Fruit fly (Drosophila melanogaster) whole organism, embryonic: ENCODE measurements around the gene Arfip.

Experiments used
- Asciz ChIP-seq: fragments of 200-800 bp; sonication (Bioruptor generic); optimal IDR thresholded peaks from 2 replicates; lab custom pipeline; 2017; ENCODE audit warnings: missing biosample characterization, mild to moderate bottlenecking, missing genetic modification characterization, missing genetic modification reagents
- Atf3 ChIP-seq: fragments of 200-800 bp; sonication (Bioruptor generic); optimal IDR thresholded peaks from 3 replicates; lab custom pipeline; 2016; ENCODE audit warnings: missing biosample characterization, missing genetic modification characterization
- Bdp1 ChIP-seq: fragments of 200-800 bp; sonication (Bioruptor generic); optimal IDR thresholded peaks from 3 replicates; lab custom pipeline; 2016; ENCODE audit warnings: missing biosample characterization, missing genetic modification characterization
- CG12391 ChIP-seq: fragments of 200-800 bp; sonication (Bioruptor generic); optimal IDR thresholded peaks from 3 replicates; lab custom pipeline; 2018; ENCODE audit warnings: missing biosample characterization, mild to moderate bottlenecking, missing genetic modification characterization, moderate library complexity
- CG12659 ChIP-seq: fragments of 200-800 bp; sonication (Bioruptor generic); optimal IDR thresholded peaks from 3 replicates; lab custom pipeline; 2017; ENCODE audit warnings: mild to moderate bottlenecking, missing biosample characterization, missing genetic modification reagents, missing genetic modification characterization
- CG13424 ChIP-seq: fragments of 200-800 bp; sonication (Bioruptor generic); optimal IDR thresholded peaks from 2 replicates; lab custom pipeline; 2019; ENCODE audit warnings: missing biosample characterization, mild to moderate bottlenecking, missing genetic modification characterization, moderate library complexity
- CG14710 ChIP-seq: fragments of 200-800 bp; sonication (Bioruptor generic); optimal IDR thresholded peaks from 3 replicates; lab custom pipeline; 2019; ENCODE audit warnings: missing biosample characterization, mild to moderate bottlenecking, missing genetic modification characterization, moderate library complexity
- CG17385 ChIP-seq: fragments of 200-800 bp; sonication (Bioruptor generic); optimal IDR thresholded peaks from 3 replicates; lab custom pipeline; 2018; ENCODE audit warnings: missing biosample characterization, mild to moderate bottlenecking, missing genetic modification characterization
- CG17912 ChIP-seq: fragments of 200-800 bp; sonication (Bioruptor generic); optimal IDR thresholded peaks from 2 replicates; lab custom pipeline; 2018; ENCODE audit warnings: missing biosample characterization, mild to moderate bottlenecking, missing genetic modification characterization
- CG1792 ChIP-seq: fragments of 200-800 bp; sonication (Bioruptor generic); optimal IDR thresholded peaks from 2 replicates; lab custom pipeline; 2016; ENCODE audit warnings: missing biosample characterization, missing genetic modification characterization
- CG18764 ChIP-seq: fragments of 200-800 bp; sonication (Bioruptor generic); optimal IDR thresholded peaks from 3 replicates; lab custom pipeline; 2016; ENCODE audit warnings: missing biosample characterization, missing genetic modification characterization
- CG2199 ChIP-seq: fragments of 200-800 bp; sonication (Bioruptor generic); IDR thresholded peaks from 3 replicates; pipeline ENCODE4 v1.3.6; 2022; ENCODE audit warnings: missing biosample characterization, missing genetic modification characterization
- CG3407 ChIP-seq: fragments of 200-800 bp; sonication (Bioruptor generic); optimal IDR thresholded peaks from 2 replicates; lab custom pipeline; 2018; ENCODE audit warnings: missing biosample characterization, mild to moderate bottlenecking, missing genetic modification characterization
- CG4360 ChIP-seq: fragments of 200-800 bp; sonication (Bioruptor generic); IDR thresholded peaks from 2 replicates; pipeline ENCODE4 v1.3.6; 2022; ENCODE audit warnings: missing biosample characterization, missing genetic modification characterization
- CG43689 ChIP-seq: fragments of 200-800 bp; sonication (Bioruptor generic); IDR thresholded peaks from 2 replicates; pipeline ENCODE4 v1.3.6; 2022; ENCODE audit warnings: missing biosample characterization, missing genetic modification characterization
- CG6272 ChIP-seq: fragments of 200-800 bp; sonication (Bioruptor generic); IDR thresholded peaks from 2 replicates; pipeline ENCODE4 v1.3.6; 2022; ENCODE audit warnings: missing biosample characterization, missing genetic modification characterization
- CG7556 ChIP-seq: fragments of 200-800 bp; sonication (Bioruptor generic); optimal IDR thresholded peaks from 2 replicates; lab custom pipeline; 2017; ENCODE audit warnings: missing biosample characterization, mild to moderate bottlenecking, missing genetic modification characterization
- CG8089 ChIP-seq: fragments of 200-800 bp; sonication (Bioruptor generic); optimal IDR thresholded peaks from 3 replicates; lab custom pipeline; 2016; ENCODE audit warnings: missing biosample characterization, missing genetic modification characterization
- CHES-1-like ChIP-seq: fragments of 200-800 bp; sonication (Bioruptor generic); optimal IDR thresholded peaks from 2 replicates; lab custom pipeline; 2016; ENCODE audit warnings: missing biosample characterization, missing genetic modification characterization
- CrebB ChIP-seq: fragments of 200-800 bp; sonication (Bioruptor generic); optimal IDR thresholded peaks from 3 replicates; lab custom pipeline; 2018; ENCODE audit warnings: missing biosample characterization, mild to moderate bottlenecking, missing genetic modification characterization
- Hr39 ChIP-seq: fragments of >200 bp; optimal IDR thresholded peaks from 2 replicates; lab custom pipeline; 2017
- Neu2 ChIP-seq: fragments of 200-800 bp; sonication (Bioruptor generic); optimal IDR thresholded peaks from 3 replicates; lab custom pipeline; 2016; ENCODE audit warnings: missing biosample characterization, missing genetic modification characterization, borderline replicate concordance
- Sox100B ChIP-seq: fragments of 200-800 bp; sonication (Bioruptor generic); optimal IDR thresholded peaks from 3 replicates; lab custom pipeline; 2018; ENCODE audit warnings: missing biosample characterization, mild to moderate bottlenecking, missing genetic modification characterization
- Sry-δ ChIP-seq: fragments of 200-800 bp; sonication (Bioruptor generic); optimal IDR thresholded peaks from 2 replicates; lab custom pipeline; 2016; ENCODE audit warnings: missing biosample characterization, missing genetic modification characterization
- Stat92E ChIP-seq, 3 experiments: fragments of >200 bp in 2 of 3; fragments of 200-800 bp in 1 of 3; sonication (Bioruptor generic) in 1 of 3; optimal IDR thresholded peaks; 2 replicates each; lab custom pipeline; 2017 to 2019; ENCODE audit warnings: missing biosample characterization in 3 of 3, missing genetic modification characterization in 3 of 3, mild to moderate bottlenecking in 1 of 3, moderate library complexity in 1 of 3
- Trl ChIP-seq, 3 experiments: fragments of >200 bp in 2 of 3; fragments of 200-800 bp in 1 of 3; sonication (Bioruptor generic) in 1 of 3; optimal IDR thresholded peaks; 2 replicates in 1 of 3; 3 replicates in 2 of 3; lab custom pipeline; 2016 to 2017; ENCODE audit warnings: missing biosample characterization in 1 of 3, missing genetic modification characterization in 1 of 3
- amos ChIP-seq: fragments of 200-800 bp; sonication (Bioruptor generic); IDR thresholded peaks from 2 replicates; pipeline ENCODE4 v1.3.6; 2022; ENCODE audit warnings: missing biosample characterization, missing genetic modification characterization; ENCODE audit not compliant: partially characterized antibody
- ash1 ChIP-seq: fragments of 200-800 bp; sonication (Bioruptor generic); optimal IDR thresholded peaks from 2 replicates; lab custom pipeline; 2018; ENCODE audit warnings: missing biosample characterization, mild to moderate bottlenecking, missing genetic modification characterization
- bbx ChIP-seq: fragments of 200-800 bp; sonication (Bioruptor generic); IDR thresholded peaks from 2 replicates; pipeline ENCODE4 v1.3.6; 2022; ENCODE audit warnings: missing biosample characterization, missing genetic modification characterization; ENCODE audit not compliant: partially characterized antibody
- bowl ChIP-seq: fragments of 200-800 bp; sonication (Bioruptor generic); IDR thresholded peaks from 2 replicates; pipeline ENCODE4 v1.3.6; 2022; ENCODE audit warnings: missing biosample characterization, missing genetic modification characterization
- br ChIP-seq: fragments of >200 bp; optimal IDR thresholded peaks from 2 replicates; lab custom pipeline; 2017
- cas ChIP-seq: fragments of 200-800 bp; sonication (Bioruptor generic); IDR thresholded peaks from 2 replicates; pipeline ENCODE4 v1.3.6; 2022; ENCODE audit warnings: missing biosample characterization, missing genetic modification characterization
- cato ChIP-seq: fragments of 200-800 bp; sonication (Bioruptor generic); optimal IDR thresholded peaks from 2 replicates; lab custom pipeline; 2016; ENCODE audit warnings: missing biosample characterization, missing genetic modification characterization, borderline replicate concordance
- dm ChIP-seq: fragments of 200-800 bp; sonication (Bioruptor generic); optimal IDR thresholded peaks from 3 replicates; lab custom pipeline; 2016; ENCODE audit warnings: missing biosample characterization, missing genetic modification characterization
- fd3F ChIP-seq: fragments of 200-800 bp; sonication (Bioruptor generic); optimal IDR thresholded peaks from 2 replicates; lab custom pipeline; 2018; ENCODE audit warnings: missing biosample characterization, mild to moderate bottlenecking, missing genetic modification characterization, moderate library complexity
- gem ChIP-seq: fragments of 200-800 bp; sonication (Bioruptor generic); optimal IDR thresholded peaks from 2 replicates; lab custom pipeline; 2019; ENCODE audit warnings: missing biosample characterization, mild to moderate bottlenecking, missing genetic modification characterization, moderate library complexity
- gro ChIP-seq: fragments of 200-800 bp; sonication (Bioruptor generic); optimal IDR thresholded peaks from 2 replicates; lab custom pipeline; 2016; ENCODE audit warnings: missing biosample characterization, missing genetic modification characterization
- hkb ChIP-seq, 2 experiments: fragments of 200-800 bp in 1 of 2; fragments of >200 bp in 1 of 2; sonication (Bioruptor generic) in 1 of 2; IDR thresholded peaks in 1 of 2; optimal IDR thresholded peaks in 1 of 2; 2 replicates each; pipeline versions ENCODE4 v1.3.6 to Lab custom; 2017 to 2022; ENCODE audit warnings: missing biosample characterization in 1 of 2, missing genetic modification characterization in 1 of 2
- kay ChIP-seq: fragments of 200-800 bp; sonication (Bioruptor generic); optimal IDR thresholded peaks from 2 replicates; lab custom pipeline; 2016; ENCODE audit warnings: missing biosample characterization, missing genetic modification characterization
- mirr ChIP-seq: fragments of 200-800 bp; sonication (Bioruptor generic); optimal IDR thresholded peaks from 3 replicates; lab custom pipeline; 2018; ENCODE audit warnings: missing biosample characterization, mild to moderate bottlenecking, missing genetic modification characterization
- pho ChIP-seq: fragments of 200-800 bp; sonication (Bioruptor generic); optimal IDR thresholded peaks from 2 replicates; lab custom pipeline; 2016; ENCODE audit warnings: missing biosample characterization, missing genetic modification characterization
- pum ChIP-seq: fragments of 200-800 bp; sonication (Bioruptor generic); optimal IDR thresholded peaks from 2 replicates; lab custom pipeline; 2016; ENCODE audit warnings: missing biosample characterization, missing genetic modification characterization
- sc ChIP-seq, 3 experiments: fragments of >200 bp in 2 of 3; fragments of 200-800 bp in 1 of 3; sonication (Bioruptor generic) in 1 of 3; optimal IDR thresholded peaks; 2 replicates in 2 of 3; 3 replicates in 1 of 3; lab custom pipeline; 2017; ENCODE audit warnings: mild to moderate bottlenecking in 1 of 3, missing biosample characterization in 1 of 3, missing genetic modification characterization in 1 of 3, missing genetic modification reagents in 1 of 3
- sima ChIP-seq: fragments of 200-800 bp; sonication (Bioruptor generic); optimal IDR thresholded peaks from 2 replicates; lab custom pipeline; 2016; ENCODE audit warnings: missing biosample characterization, missing genetic modification characterization
- slbo ChIP-seq: fragments of 200-800 bp; sonication (Bioruptor generic); IDR thresholded peaks from 2 replicates; pipeline ENCODE4 v1.3.6; 2022; ENCODE audit warnings: missing biosample characterization, missing genetic modification characterization
- sug ChIP-seq: fragments of 200-800 bp; optimal IDR thresholded peaks from 2 replicates; lab custom pipeline; 2019; ENCODE audit warnings: missing biosample characterization, mild to moderate bottlenecking, missing genetic modification characterization, moderate library complexity
- tx ChIP-seq: fragments of 200-800 bp; sonication (Bioruptor generic); optimal IDR thresholded peaks from 2 replicates; lab custom pipeline; 2016; ENCODE audit warnings: missing biosample characterization, missing genetic modification characterization
- zfh1 ChIP-seq: fragments of 200-800 bp; sonication (Bioruptor generic); IDR thresholded peaks from 3 replicates; pipeline ENCODE4 v1.3.6; 2022; ENCODE audit warnings: missing biosample characterization, missing genetic modification characterization

Gene Arfip

dm6 chr3R:11196648-11197388, 38.0 kb downstream of the Arfip start (continued):
- TF ChIP-seq CG8089 (peak; percentile 63), cato (GFP tag; lab: Kevin White, UChicago) (peak; percentile 87), CG17912 (GFP tag; lab: Kevin White, UChicago) (peak; percentile 85), hkb (optimal IDR thresholded peaks at IDR 0.05; lab: Kevin White, UChicago) (no peak), hkb (GFP tag; IDR thresholded peaks at IDR 0.05; lab: Robert Waterston, UW) (peak; percentile 98), CG4360 (peak; percentile 70), Atf3 (GFP tag; lab: Kevin White, UChicago) (peak; percentile 83), Sry-δ (GFP tag; lab: Kevin White, UChicago) (peak; percentile 17), CG12659 (GFP tag; lab: Kevin White, UChicago) (peak; percentile 99), Bdp1 (GFP tag; lab: Kevin White, UChicago) (peak; percentile 80), zfh1 (peak; percentile 97), fd3F (GFP tag; lab: Kevin White, UChicago) (peak; percentile 98), sima (GFP tag; lab: Kevin White, UChicago) (no peak), sc (optimal IDR thresholded peaks at IDR 0.05; lab: Kevin White, UChicago) (no peak), sc (GFP tag; optimal IDR thresholded peaks at IDR 0.05; lab: Kevin White, UChicago) (peak; percentile 97), CG14710 (peak; percentile 98), CG13424 (tag; lab: Kevin White, UChicago) (peak; percentile 99), bowl (GFP tag; lab: Robert Waterston, UW) (peak; percentile 91), CHES-1-like (peak; percentile 85), amos (no peak; the same call in 1 of the 2 replicates), pum (GFP tag; lab: Kevin White, UChicago) (peak; percentile 82), mirr (peak; percentile 68), CG6272 (peak; percentile 96), pho (peak; percentile 96), CG43689 (GFP tag; lab: Robert Waterston, UW) (peak; percentile 95), CG12391 (tag; lab: Kevin White, UChicago) (peak; percentile 99), gro (GFP tag; lab: Kevin White, UChicago) (peak; percentile 41), CG2199 (peak; percentile 96), CG7556 (GFP tag; lab: Kevin White, UChicago) (peak; percentile 100), ash1 (peak; percentile 82), Trl (optimal IDR thresholded peaks at IDR 0.05; lab: Kevin White, UChicago) (peak; percentile 71 to 81), Trl (GFP tag; optimal IDR thresholded peaks at IDR 0.05; lab: Kevin White, UChicago) (peak; percentile 81), Asciz (GFP tag; lab: Kevin White, UChicago) (peak; percentile 99), dm (GFP tag; lab: Kevin White, UChicago) (peak; percentile 82), tx (peak; percentile 81), CG18764 (GFP tag; lab: Kevin White, UChicago) (peak; percentile 95), kay (GFP tag; lab: Kevin White, UChicago) (peak; percentile 87), gem (peak; percentile 100), CrebB (tag; lab: Kevin White, UChicago) (peak; percentile 95), CG1792 (GFP tag; lab: Kevin White, UChicago) (peak; percentile 88), CG17385 (GFP tag; lab: Kevin White, UChicago) (peak; percentile 96), cas (peak; percentile 94), bbx (GFP tag; lab: Robert Waterston, UW) (no peak; the same call in 1 of the 2 replicates), Neu2 (no peak), sug (tag; lab: Kevin White, UChicago) (peak; percentile 93), Stat92E (GFP tag; optimal IDR thresholded peaks at IDR 0.05; lab: Kevin White, UChicago) (peak in 1 of 3 experiments; percentile 99), Hr39 (lab: Kevin White, UChicago) (no peak), CG3407 (peak; percentile 96), br (lab: Kevin White, UChicago) (no peak), slbo (GFP tag; lab: Robert Waterston, UW) (peak; percentile 99), Sox100B (GFP tag; lab: Kevin White, UChicago) (peak; percentile 100)
